Worm (Caenorhabditis elegans) whole organism, young adult: ENCODE results near the gene Y55D5A.4.
"Not testable (repeated sequence)": the region's sequence is repeated elsewhere in the genome, so short reads cannot be mapped to it uniquely, and the experiment has no call there.

ENCODE experiments used
- B0035.1 ChIP-seq: sonication (generic microtip); optimal IDR thresholded peaks from 2 replicates; lab custom pipeline; 2016; ENCODE audit warnings: missing genetic modification characterization, mild to moderate bottlenecking, missing compliant biosample characterization, missing genotype, missing genetic modification reagents
- D2030.7 ChIP-seq: fragments of 200-800 bp; sonication (Bioruptor generic); IDR thresholded peaks from 2 replicates; pipeline ENCODE4 v1.3.6; 2022; ENCODE audit warnings: missing genetic modification reagents, missing genetic modification characterization, missing compliant biosample characterization
- F39B2.1 ChIP-seq: fragments of 200-800 bp; sonication (Bioruptor generic); IDR thresholded peaks from 2 replicates; pipeline ENCODE4 v1.3.6; 2022; ENCODE audit warnings: missing genetic modification reagents, missing genetic modification characterization, missing compliant biosample characterization
- F49E8.2 ChIP-seq: sonication (generic microtip); optimal IDR thresholded peaks from 3 replicates; lab custom pipeline; 2017; ENCODE audit warnings: missing genetic modification characterization, mild to moderate bottlenecking, missing compliant biosample characterization, antibody characterized with exemption, moderate library complexity; ENCODE audit not compliant: insufficient read depth
- F52B5.7 ChIP-seq: sonication (generic microtip); optimal IDR thresholded peaks from 2 replicates; lab custom pipeline; 2016; ENCODE audit warnings: mild to moderate bottlenecking, missing genetic modification characterization, missing compliant biosample characterization
- Y53F4B.3 ChIP-seq: fragments of 200-800 bp; sonication (Bioruptor generic); IDR thresholded peaks from 2 replicates; pipeline ENCODE4 v1.3.6; 2022; ENCODE audit warnings: missing genetic modification reagents, missing genetic modification characterization, missing compliant biosample characterization
- Y95B8A.8 ChIP-seq: fragments of 200-800 bp; sonication (Bioruptor generic); IDR thresholded peaks from 2 replicates; pipeline ENCODE4 v1.3.6; 2022; ENCODE audit warnings: missing genetic modification reagents, missing genetic modification characterization, missing compliant biosample characterization
- aptf-2 ChIP-seq: fragments of 200-800 bp; sonication (Bioruptor generic); conservative IDR thresholded peaks from 2 replicates; pipeline ENCODE4 v1.3.6; 2022; ENCODE audit warnings: missing genetic modification reagents, missing genetic modification characterization, missing compliant biosample characterization
- bed-2 ChIP-seq: fragments of 200-800 bp; sonication (Bioruptor generic); IDR thresholded peaks from 2 replicates; pipeline ENCODE4 v1.3.6; 2022; ENCODE audit warnings: missing genetic modification reagents, missing genetic modification characterization, missing compliant biosample characterization
- ceh-91 ChIP-seq: fragments of 200-800 bp; sonication (Bioruptor generic); IDR thresholded peaks from 2 replicates; pipeline ENCODE4 v1.3.6; 2022; ENCODE audit warnings: missing genetic modification reagents, missing genetic modification characterization, missing compliant biosample characterization
- dox-1 ChIP-seq: fragments of 200-800 bp; sonication (Bioruptor generic); IDR thresholded peaks from 2 replicates; pipeline ENCODE4 v1.3.6; 2022; ENCODE audit warnings: missing genetic modification reagents, missing genetic modification characterization, missing compliant biosample characterization
- efl-1 ChIP-seq: fragments of 150-350 bp; optimal IDR thresholded peaks from 2 replicates; lab custom pipeline; 2014; ENCODE audit warnings: missing biosample characterization, missing genetic modification reagents, missing genetic modification characterization
- egl-18 ChIP-seq: fragments of 200-800 bp; sonication (Bioruptor generic); IDR thresholded peaks from 2 replicates; pipeline ENCODE4 v1.3.6; 2022; ENCODE audit warnings: missing genetic modification reagents, missing genetic modification characterization, missing compliant biosample characterization
- ekl-4 ChIP-seq: fragments of 200-800 bp; sonication (Bioruptor generic); IDR thresholded peaks from 2 replicates; pipeline ENCODE4 v1.3.6; 2022; ENCODE audit warnings: missing genetic modification reagents, missing genetic modification characterization, missing compliant biosample characterization
- ets-4 ChIP-seq: fragments of 200-800 bp; sonication (Bioruptor generic); optimal IDR thresholded peaks from 2 replicates; lab custom pipeline; 2018; ENCODE audit warnings: mild to moderate bottlenecking, missing genetic modification characterization, missing compliant biosample characterization
- fkh-3 ChIP-seq: sonication (generic microtip); optimal IDR thresholded peaks from 2 replicates; lab custom pipeline; 2016; ENCODE audit warnings: mild to moderate bottlenecking, missing genetic modification characterization, missing compliant biosample characterization
- gei-17 ChIP-seq: fragments of 200-800 bp; sonication (Bioruptor generic); optimal IDR thresholded peaks from 2 replicates; lab custom pipeline; 2018; ENCODE audit warnings: mild to moderate bottlenecking, missing genetic modification characterization, missing compliant biosample characterization
- him-1 ChIP-seq: sonication (generic microtip); optimal IDR thresholded peaks from 2 replicates; lab custom pipeline; 2016; ENCODE audit warnings: missing genotype, missing genetic modification reagents, missing genetic modification characterization, missing compliant biosample characterization
- hmg-1.2 ChIP-seq: fragments of 200-800 bp; sonication (Bioruptor generic); IDR thresholded peaks from 2 replicates; pipeline ENCODE4 v1.3.6; 2022; ENCODE audit warnings: missing genetic modification reagents, missing genetic modification characterization, missing compliant biosample characterization
- hrde-1 ChIP-seq: sonication (generic microtip); optimal IDR thresholded peaks from 2 replicates; lab custom pipeline; 2016; ENCODE audit warnings: missing genetic modification characterization, mild to moderate bottlenecking, missing compliant biosample characterization, moderate library complexity, missing genotype, missing genetic modification reagents, borderline replicate concordance
- lin-54 ChIP-seq: fragments of 200-800 bp; sonication (Bioruptor generic); optimal IDR thresholded peaks from 2 replicates; lab custom pipeline; 2018; ENCODE audit warnings: mild to moderate bottlenecking, missing genetic modification characterization, missing compliant biosample characterization
- mes-4 ChIP-seq: sonication (generic microtip); optimal IDR thresholded peaks from 2 replicates; lab custom pipeline; 2016; ENCODE audit warnings: missing genotype, missing genetic modification characterization, missing compliant biosample characterization
- nfya-2 ChIP-seq: fragments of 200-800 bp; sonication (Bioruptor generic); IDR thresholded peaks from 2 replicates; pipeline ENCODE4 v1.3.6; 2022; ENCODE audit warnings: missing genetic modification reagents, missing genetic modification characterization, missing compliant biosample characterization
- nhr-27 ChIP-seq: fragments of 200-800 bp; sonication (Bioruptor generic); optimal IDR thresholded peaks from 2 replicates; lab custom pipeline; 2018; ENCODE audit warnings: mild to moderate bottlenecking, missing genetic modification characterization, moderate library complexity, missing compliant biosample characterization
- nhr-80 ChIP-seq: sonication (generic microtip); optimal IDR thresholded peaks from 2 replicates; lab custom pipeline; 2016; ENCODE audit warnings: missing genetic modification characterization, missing compliant biosample characterization
- rec-8 ChIP-seq, 2 experiments: sonication (generic microtip); optimal IDR thresholded peaks; 2 replicates each; lab custom pipeline; 2016; ENCODE audit warnings: mild to moderate bottlenecking in 2 of 2, missing genetic modification characterization in 2 of 2, missing genetic modification reagents in 2 of 2, missing genotype in 2 of 2, missing biosample characterization in 1 of 2, missing compliant biosample characterization in 1 of 2, moderate library complexity in 1 of 2
- rpc-1 ChIP-seq, 2 experiments: fragments of 150-350 bp in 1 of 2; sonication (generic microtip) in 1 of 2; optimal IDR thresholded peaks; 2 replicates each; lab custom pipeline; 2014 to 2018; ENCODE audit warnings: missing biosample characterization in 1 of 2, missing genetic modification characterization in 1 of 2, missing genetic modification reagents in 1 of 2, missing genotype in 1 of 2
- sea-2 ChIP-seq: fragments of 200-800 bp; sonication (Bioruptor generic); IDR thresholded peaks from 2 replicates; pipeline ENCODE4 v1.3.6; 2022; ENCODE audit warnings: missing genetic modification characterization, missing compliant biosample characterization
- snpc-1.1 ChIP-seq: sonication (generic microtip); optimal IDR thresholded peaks from 2 replicates; lab custom pipeline; 2017; ENCODE audit warnings: missing genetic modification characterization, mild to moderate bottlenecking, missing compliant biosample characterization, antibody characterized with exemption, moderate library complexity, missing genotype, missing genetic modification reagents; ENCODE audit not compliant: insufficient read depth
- snpc-3.4 ChIP-seq: sonication (generic microtip); optimal IDR thresholded peaks from 2 replicates; lab custom pipeline; 2017; ENCODE audit warnings: missing genetic modification characterization, mild to moderate bottlenecking, missing compliant biosample characterization, antibody characterized with exemption, moderate library complexity, missing genotype, missing genetic modification reagents
- snpc-4 ChIP-seq, 5 experiments: fragments of 150-350 bp in 1 of 5; sonication (generic microtip) in 4 of 5; optimal IDR thresholded peaks; 2 replicates each; lab custom pipeline; 2014 to 2018; ENCODE audit warnings: missing genetic modification characterization in 5 of 5, missing biosample characterization in 3 of 5, antibody characterized with exemption in 2 of 5, mild to moderate bottlenecking in 2 of 5, missing compliant biosample characterization in 2 of 5, missing genotype in 2 of 5, moderate library complexity in 2 of 5, missing genetic modification reagents in 1 of 5
- tbx-9 ChIP-seq: sonication (generic microtip); optimal IDR thresholded peaks from 2 replicates; lab custom pipeline; 2016; ENCODE audit warnings: borderline replicate concordance, missing genetic modification characterization, inconsistent platforms, missing compliant biosample characterization
- ztf-3 ChIP-seq: fragments of 200-800 bp; sonication (Bioruptor generic); optimal IDR thresholded peaks from 2 replicates; lab custom pipeline; 2018; ENCODE audit warnings: mild to moderate bottlenecking, missing genetic modification characterization, missing compliant biosample characterization

The Y55D5A.4 gene

ce11 chrIII:2965534-2965933 lies 24.3 kb downstream of the Y55D5A.4 start, which contains the start of gene H05C05.2:
H05C05.2 (minus strand) TSS chrIII:2965634.
- TF ChIP-seq Y53F4B.3 (GFP tag; lab: Robert Waterston, UW) (no peak), ceh-91 (GFP tag; lab: Robert Waterston, UW) (no peak), nfya-2 (GFP tag; lab: Robert Waterston, UW) (no peak), ekl-4 (no peak), dox-1 (GFP tag; lab: Robert Waterston, UW) (no peak), aptf-2 (GFP tag; lab: Robert Waterston, UW) (no peak), snpc-4 (GFP tag; optimal IDR thresholded peaks at IDR 0.05; lab: Kevin White, UChicago) (no peak), snpc-4 (tag; optimal IDR thresholded peaks at IDR 0.05; lab: Kevin White, UChicago) (no peak), nhr-80 (tag; lab: Kevin White, UChicago) (no peak), nhr-27 (tag; lab: Kevin White, UChicago) (no peak), ets-4 (no peak), F39B2.1 (GFP tag; lab: Robert Waterston, UW) (no peak), B0035.1 (no peak), fkh-3 (no peak), hmg-1.2 (GFP tag; lab: Robert Waterston, UW) (no peak), lin-54 (GFP tag; lab: Kevin White, UChicago) (no peak), D2030.7 (GFP tag; lab: Robert Waterston, UW) (no peak), F52B5.7 (tag; lab: Kevin White, UChicago) (no peak), bed-2 (GFP tag; lab: Robert Waterston, UW) (no peak)

ce11 chrIII:2962878-2963540 lies 26.8 kb downstream of the Y55D5A.4 start:
- TF ChIP-seq snpc-4 (GFP tag; optimal IDR thresholded peaks at IDR 0.05; lab: Kevin White, UChicago) = not testable (repeated sequence)
- peak in 3 of 4 experiments; percentile 15 to 83 (median 58) for TF ChIP-seq snpc-4 (tag; optimal IDR thresholded peaks at IDR 0.05; lab: Kevin White, UChicago)
- peak; percentile 64 for TF ChIP-seq snpc-1.1 (tag; lab: Kevin White, UChicago)

- TF ChIP-seq him-1 (peak; percentile 83), Y53F4B.3 (GFP tag; lab: Robert Waterston, UW) (no peak)
Observed at ce11 chrIII:2961840-2962239, 28.0 kb downstream of the Y55D5A.4 start.

- TF ChIP-seq F49E8.2 (no peak), F39B2.1 (GFP tag; lab: Robert Waterston, UW) (no peak), rec-8 (tag; optimal IDR thresholded peaks at IDR 0.05; lab: Kevin White, UChicago) (no peak), gei-17 (no peak), rpc-1 (optimal IDR thresholded peaks at IDR 0.05; lab: Kevin White, UChicago) (no peak), rpc-1 (tag; optimal IDR thresholded peaks at IDR 0.05; lab: Kevin White, UChicago) (no peak), egl-18 (no peak), sea-2 (GFP tag; lab: Robert Waterston, UW) (no peak), ztf-3 (GFP tag; lab: Kevin White, UChicago) (no peak), efl-1 (GFP tag; lab: Kevin White, UChicago) (no peak), Y53F4B.3 (GFP tag; lab: Robert Waterston, UW) (no peak), Y95B8A.8 (no peak), snpc-3.4 (no peak), mes-4 (tag; lab: Kevin White, UChicago) (no peak), tbx-9 (tag; lab: Kevin White, UChicago) (no peak), hrde-1 (tag; lab: Kevin White, UChicago) (no peak), nhr-27 (tag; lab: Kevin White, UChicago) (no peak)
Observed at ce11 chrIII:2952437-2952836, 37.4 kb downstream of the Y55D5A.4 start.
